Worm (Caenorhabditis elegans): ENCODE results near the gene spop-1.
"Not testable (repeated sequence)": the region's sequence is repeated elsewhere in the genome, so short reads cannot be mapped to it uniquely, and the experiment has no call there.

spop-1 gene

ce11 chrIII:10057518-10057917 is 40.4 kb downstream of the spop-1 start, which contains the start of gene T16G12.4:
Gene T16G12.4 (plus strand): TSS chrIII:10057818.
- TF ChIP-seq ztf-4 (tag; optimal IDR thresholded peaks at IDR 0.05) (no peak), elt-2 (tag; optimal IDR thresholded peaks at IDR 0.05) (no peak), efl-1 (optimal IDR thresholded peaks at IDR 0.05) (no peak), efl-1 (GFP tag; optimal IDR thresholded peaks at IDR 0.05 in 1 of 2) (no peak), ceh-90 (tag; optimal IDR thresholded peaks at IDR 0.05) (no peak), elt-3 (tag; optimal IDR thresholded peaks at IDR 0.05) (no peak), egl-13 (tag; optimal IDR thresholded peaks at IDR 0.05) (no peak), unc-30 (tag; optimal IDR thresholded peaks at IDR 0.05) (no peak), zip-4 (GFP tag; optimal IDR thresholded peaks at IDR 0.05) (no peak), nhr-28 (tag; optimal IDR thresholded peaks at IDR 0.05) (no peak), nhr-11 (tag; optimal IDR thresholded peaks at IDR 0.05) (no peak), nhr-84 (tag; optimal IDR thresholded peaks at IDR 0.05) (no peak), tlp-1 (tag; optimal IDR thresholded peaks at IDR 0.05) (no peak), nhr-237 (tag; optimal IDR thresholded peaks at IDR 0.05) (no peak), pax-3 (tag; optimal IDR thresholded peaks at IDR 0.05) (no peak), fos-1 (tag; optimal IDR thresholded peaks at IDR 0.05) (no peak)

ce11 chrIII:10056033-10056432 is 41.8 kb downstream of the spop-1 start, which contains the start of gene T16G12.10:
Gene T16G12.10 (minus strand): TSS chrIII:10056133.
- TF ChIP-seq pax-3 (tag; optimal IDR thresholded peaks at IDR 0.05): no peak
- no peak for TF ChIP-seq nhr-19 (GFP tag; conservative IDR thresholded peaks at IDR 0.05)
- no peak for TF ChIP-seq efl-1 (optimal IDR thresholded peaks at IDR 0.05)
- no peak for TF ChIP-seq efl-1 (GFP tag; optimal IDR thresholded peaks at IDR 0.05 in 1 of 2)

- TF ChIP-seq unc-62 (GFP tag; optimal IDR thresholded peaks at IDR 0.05); blmp-1 (tag; optimal IDR thresholded peaks at IDR 0.05); hlh-17 (GFP tag; optimal IDR thresholded peaks at IDR 0.05; ENCODE audit: borderline replicate concordance): not testable (repeated sequence)
Observed at ce11 chrIII:10053312-10053711, 44.6 kb downstream of the spop-1 start, which contains the start of gene T16G12.12. Gene T16G12.12 (plus strand): TSS chrIII:10053612.

- not testable (repeated sequence) for TF ChIP-seq lir-3 (tag; optimal IDR thresholded peaks at IDR 0.05; ENCODE audit: poor library complexity); pag-3 (tag; optimal IDR thresholded peaks at IDR 0.05; ENCODE audit: borderline replicate concordance, insufficient read depth); sptf-1 (tag; optimal IDR thresholded peaks at IDR 0.05)
Observed at ce11 chrIII:10050321-10050720, 47.6 kb downstream of the spop-1 start, which contains the start of gene T16G12.3. Gene T16G12.3 (plus strand): TSS chrIII:10050621.

- TF ChIP-seq F16B12.6 (tag; optimal IDR thresholded peaks at IDR 0.05): no peak
- TF ChIP-seq jun-1 (tag; optimal IDR thresholded peaks at IDR 0.05): no peak
- TF ChIP-seq elt-2 (tag; optimal IDR thresholded peaks at IDR 0.05): peak; percentile 61
Observed at ce11 chrIII:10049682-10050081, 48.2 kb downstream of the spop-1 start, which contains the start of gene T16G12.1. Gene T16G12.1 (minus strand): TSS chrIII:10049857.
